Fruit fly (Drosophila melanogaster) S2 (cell line): ENCODE measurements around the gene CG9168.

ENCODE experiments used
- CG8478 ChIP-seq: fragments of >200 bp; optimal IDR thresholded peaks from 2 replicates; lab custom pipeline; 2018
- CTCF ChIP-seq, 2 experiments: fragments of >200 bp; optimal IDR thresholded peaks; 2 replicates each; lab custom pipeline; 2018

DNA sequence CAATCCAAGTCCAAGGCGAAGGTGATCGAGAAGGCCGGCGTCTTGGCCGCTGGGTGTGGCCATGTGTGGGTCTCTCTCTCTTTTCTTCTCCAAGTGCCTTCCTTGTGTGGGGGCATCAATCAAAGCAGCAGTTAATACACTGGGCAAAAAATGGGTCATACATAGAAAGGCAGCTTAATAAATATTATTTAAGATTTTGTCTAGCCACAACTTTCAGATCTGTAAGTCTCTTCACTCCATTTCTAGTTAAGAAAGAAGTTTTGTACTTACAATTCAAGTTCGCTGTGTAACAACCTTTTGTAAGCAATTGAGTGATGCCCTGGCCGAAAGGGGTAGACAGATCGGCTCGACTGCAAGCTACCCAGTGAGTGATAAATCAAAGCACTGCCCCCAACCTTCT, 2.8 kb upstream of the CG9168 start:
- TF ChIP-seq CG8478 (lab: Kevin White, UChicago) (no peak), CTCF (optimal IDR thresholded peaks at IDR 0.05; lab: Kevin White, UChicago) (no peak)
